Fruit fly (Drosophila melanogaster) whole organism, embryonic: ENCODE results near the gene CG31189.
A peak's percentile ranks its signal among the peaks of the same experiment; 100 is the strongest.

Source experiments
- Aef1 ChIP-seq: fragments of 200-800 bp; sonication (Bioruptor generic); IDR thresholded peaks from 3 replicates; pipeline ENCODE4 v1.3.6; 2022; ENCODE audit warnings: missing biosample characterization, missing genetic modification characterization
- Antp ChIP-seq: fragments of 200-800 bp; sonication (Bioruptor generic); optimal IDR thresholded peaks from 3 replicates; lab custom pipeline; 2016; ENCODE audit warnings: missing biosample characterization, missing genetic modification characterization
- BtbVII ChIP-seq: fragments of 200-800 bp; sonication (Bioruptor generic); optimal IDR thresholded peaks from 3 replicates; lab custom pipeline; 2017; ENCODE audit warnings: missing biosample characterization, mild to moderate bottlenecking, missing genetic modification characterization
- Bteb2 ChIP-seq: fragments of 200-800 bp; sonication (Bioruptor generic); optimal IDR thresholded peaks from 2 replicates; lab custom pipeline; 2016; ENCODE audit warnings: missing biosample characterization, missing genetic modification characterization
- CG10543 ChIP-seq: fragments of 200-800 bp; sonication (Bioruptor generic); optimal IDR thresholded peaks from 3 replicates; lab custom pipeline; 2017; ENCODE audit warnings: missing biosample characterization, mild to moderate bottlenecking, missing genetic modification characterization, moderate library complexity
- CG11696 ChIP-seq: fragments of 200-800 bp; sonication (Bioruptor generic); IDR thresholded peaks from 2 replicates; pipeline ENCODE4 v1.3.6; 2022; ENCODE audit warnings: missing biosample characterization, missing genetic modification characterization
- CG12299 ChIP-seq: fragments of 200-800 bp; sonication (Bioruptor generic); optimal IDR thresholded peaks from 2 replicates; lab custom pipeline; 2018; ENCODE audit warnings: missing biosample characterization, mild to moderate bottlenecking, missing genetic modification characterization
- CG12769 ChIP-seq: fragments of 200-800 bp; sonication (Bioruptor generic); optimal IDR thresholded peaks from 2 replicates; lab custom pipeline; 2019; ENCODE audit warnings: missing biosample characterization, mild to moderate bottlenecking, missing genetic modification characterization, moderate library complexity
- CG16863 ChIP-seq: fragments of 200-800 bp; sonication (Bioruptor generic); optimal IDR thresholded peaks from 3 replicates; lab custom pipeline; 2016; ENCODE audit warnings: missing biosample characterization, missing genetic modification characterization
- CG18599 ChIP-seq: fragments of 200-800 bp; sonication (Bioruptor generic); optimal IDR thresholded peaks from 3 replicates; lab custom pipeline; 2017; ENCODE audit warnings: missing biosample characterization, missing genetic modification characterization, mild to moderate bottlenecking, moderate library complexity, missing genetic modification reagents
- CG18619 ChIP-seq: fragments of 200-800 bp; sonication (Bioruptor generic); optimal IDR thresholded peaks from 3 replicates; lab custom pipeline; 2017; ENCODE audit warnings: missing biosample characterization, mild to moderate bottlenecking, missing genetic modification characterization
- CG2129 ChIP-seq: fragments of 200-800 bp; sonication (Bioruptor generic); IDR thresholded peaks from 2 replicates; pipeline ENCODE4 v1.3.6; 2022; ENCODE audit warnings: missing biosample characterization, missing genetic modification characterization; ENCODE audit not compliant: partially characterized antibody
- CG33557 ChIP-seq: fragments of 200-800 bp; sonication (Bioruptor generic); optimal IDR thresholded peaks from 2 replicates; lab custom pipeline; 2019; ENCODE audit warnings: missing biosample characterization, mild to moderate bottlenecking, missing genetic modification characterization, moderate library complexity
- CG3407 ChIP-seq: fragments of 200-800 bp; sonication (Bioruptor generic); optimal IDR thresholded peaks from 2 replicates; lab custom pipeline; 2018; ENCODE audit warnings: missing biosample characterization, mild to moderate bottlenecking, missing genetic modification characterization
- CG34422 ChIP-seq: fragments of 200-800 bp; sonication (Bioruptor generic); IDR thresholded peaks from 3 replicates; pipeline ENCODE4 v1.3.6; 2022; ENCODE audit warnings: missing biosample characterization, missing genetic modification characterization
- CG3847 ChIP-seq: fragments of 200-800 bp; sonication (Bioruptor generic); IDR thresholded peaks from 2 replicates; pipeline ENCODE4 v1.3.6; 2022; ENCODE audit warnings: missing biosample characterization, missing genetic modification characterization
- CG6175 ChIP-seq: fragments of 200-800 bp; sonication (Bioruptor generic); IDR thresholded peaks from 3 replicates; pipeline ENCODE4 v1.3.6; 2022; ENCODE audit warnings: missing biosample characterization, missing genetic modification characterization
- CG7556 ChIP-seq: fragments of 200-800 bp; sonication (Bioruptor generic); optimal IDR thresholded peaks from 2 replicates; lab custom pipeline; 2017; ENCODE audit warnings: missing biosample characterization, mild to moderate bottlenecking, missing genetic modification characterization
- CrebB ChIP-seq: fragments of 200-800 bp; sonication (Bioruptor generic); optimal IDR thresholded peaks from 3 replicates; lab custom pipeline; 2018; ENCODE audit warnings: missing biosample characterization, mild to moderate bottlenecking, missing genetic modification characterization
- Dad ChIP-seq: fragments of 200-800 bp; sonication (Bioruptor generic); optimal IDR thresholded peaks from 3 replicates; lab custom pipeline; 2016; ENCODE audit warnings: missing biosample characterization, missing genetic modification characterization
- Elba2 ChIP-seq: fragments of 200-800 bp; sonication (Bioruptor generic); optimal IDR thresholded peaks from 3 replicates; lab custom pipeline; 2016; ENCODE audit warnings: missing biosample characterization, missing genetic modification characterization
- HHEX ChIP-seq: fragments of 200-800 bp; sonication (Bioruptor generic); optimal IDR thresholded peaks from 3 replicates; lab custom pipeline; 2017; ENCODE audit warnings: missing biosample characterization, mild to moderate bottlenecking, missing genetic modification characterization, missing genetic modification reagents
- Meics ChIP-seq: fragments of 200-800 bp; sonication (Bioruptor generic); optimal IDR thresholded peaks from 2 replicates; lab custom pipeline; 2017; ENCODE audit warnings: missing biosample characterization, mild to moderate bottlenecking, missing genetic modification characterization
- NC2α ChIP-seq: fragments of 200-800 bp; sonication (Bioruptor generic); optimal IDR thresholded peaks from 2 replicates; lab custom pipeline; 2016; ENCODE audit warnings: missing biosample characterization, missing genetic modification characterization
- NfI ChIP-seq: fragments of 200-800 bp; sonication (Bioruptor generic); optimal IDR thresholded peaks from 3 replicates; lab custom pipeline; 2018; ENCODE audit warnings: missing biosample characterization, mild to moderate bottlenecking, missing genetic modification characterization, moderate library complexity
- Scr ChIP-seq: fragments of 200-800 bp; sonication (Bioruptor generic); IDR thresholded peaks from 2 replicates; pipeline ENCODE4 v1.3.6; 2022; ENCODE audit warnings: missing biosample characterization, missing genetic modification characterization; ENCODE audit not compliant: partially characterized antibody
- Side ChIP-seq: fragments of 200-800 bp; sonication (Bioruptor generic); optimal IDR thresholded peaks from 2 replicates; lab custom pipeline; 2016; ENCODE audit warnings: missing biosample characterization, missing genetic modification characterization
- Vsx1 ChIP-seq: fragments of 200-800 bp; sonication (Bioruptor generic); optimal IDR thresholded peaks from 2 replicates; lab custom pipeline; 2017; ENCODE audit warnings: missing biosample characterization, mild to moderate bottlenecking, missing genetic modification characterization, missing genetic modification reagents
- bbx ChIP-seq: fragments of 200-800 bp; sonication (Bioruptor generic); IDR thresholded peaks from 2 replicates; pipeline ENCODE4 v1.3.6; 2022; ENCODE audit warnings: missing biosample characterization, missing genetic modification characterization; ENCODE audit not compliant: partially characterized antibody
- bowl ChIP-seq: fragments of 200-800 bp; sonication (Bioruptor generic); IDR thresholded peaks from 2 replicates; pipeline ENCODE4 v1.3.6; 2022; ENCODE audit warnings: missing biosample characterization, missing genetic modification characterization
- bsh ChIP-seq, 2 experiments: fragments of 200-800 bp; sonication (Bioruptor generic); optimal IDR thresholded peaks; 2 replicates each; lab custom pipeline; 2017 to 2018; ENCODE audit warnings: mild to moderate bottlenecking in 2 of 2, missing biosample characterization in 2 of 2, missing genetic modification characterization in 2 of 2, moderate library complexity in 1 of 2
- caup ChIP-seq: fragments of 200-800 bp; sonication (Bioruptor generic); optimal IDR thresholded peaks from 3 replicates; lab custom pipeline; 2017; ENCODE audit warnings: missing biosample characterization, mild to moderate bottlenecking, missing genetic modification characterization, moderate library complexity; ENCODE audit not compliant: severe bottlenecking
- ci ChIP-seq: fragments of 200-800 bp; sonication (Bioruptor generic); IDR thresholded peaks from 3 replicates; pipeline ENCODE4 v1.3.6; 2022; ENCODE audit warnings: missing biosample characterization, missing genetic modification characterization
- dmrt99B ChIP-seq: fragments of 200-800 bp; sonication (Bioruptor generic); optimal IDR thresholded peaks from 2 replicates; lab custom pipeline; 2018; ENCODE audit warnings: missing biosample characterization, mild to moderate bottlenecking, missing genetic modification characterization, moderate library complexity
- grn ChIP-seq: fragments of 200-800 bp; sonication (Bioruptor generic); optimal IDR thresholded peaks from 3 replicates; lab custom pipeline; 2017; ENCODE audit warnings: missing biosample characterization, missing genetic modification characterization
- her ChIP-seq: fragments of 200-800 bp; sonication (Bioruptor generic); optimal IDR thresholded peaks from 2 replicates; lab custom pipeline; 2016; ENCODE audit warnings: missing biosample characterization, missing genetic modification characterization
- mam ChIP-seq: fragments of 200-800 bp; sonication (Bioruptor generic); optimal IDR thresholded peaks from 3 replicates; lab custom pipeline; 2016; ENCODE audit warnings: missing biosample characterization, missing genetic modification characterization
- mld ChIP-seq: fragments of 200-800 bp; sonication (Bioruptor generic); IDR thresholded peaks from 3 replicates; pipeline ENCODE4 v1.3.6; 2022; ENCODE audit warnings: missing biosample characterization, missing genetic modification characterization; ENCODE audit not compliant: partially characterized antibody
- onecut ChIP-seq: fragments of 200-800 bp; sonication (Bioruptor generic); IDR thresholded peaks from 2 replicates; pipeline ENCODE4 v1.3.6; 2022; ENCODE audit warnings: missing biosample characterization, missing genetic modification characterization
- otp ChIP-seq: fragments of 200-800 bp; sonication (Bioruptor generic); IDR thresholded peaks from 3 replicates; pipeline ENCODE4, ENCODE4 v1.3.6; 2022; ENCODE audit warnings: missing biosample characterization, missing genetic modification characterization
- pb ChIP-seq: fragments of 200-800 bp; sonication (Bioruptor generic); optimal IDR thresholded peaks from 3 replicates; lab custom pipeline; 2016; ENCODE audit warnings: missing biosample characterization, missing genetic modification characterization
- ranshi ChIP-seq: fragments of 200-800 bp; sonication (Bioruptor generic); IDR thresholded peaks from 2 replicates; pipeline ENCODE4 v1.3.6; 2022; ENCODE audit warnings: missing biosample characterization, missing genetic modification characterization
- sqz ChIP-seq: fragments of 200-800 bp; sonication (Bioruptor generic); optimal IDR thresholded peaks from 3 replicates; lab custom pipeline; 2018; ENCODE audit warnings: missing biosample characterization, mild to moderate bottlenecking, missing genetic modification characterization
- tap ChIP-seq: fragments of 200-800 bp; optimal IDR thresholded peaks from 3 replicates; lab custom pipeline; 2019; ENCODE audit warnings: missing biosample characterization, mild to moderate bottlenecking, missing genetic modification characterization, moderate library complexity
- tll ChIP-seq, 2 experiments: fragments of 200-800 bp in 1 of 2; fragments of >200 bp in 1 of 2; sonication (Bioruptor generic) in 1 of 2; optimal IDR thresholded peaks; 2 replicates each; lab custom pipeline; 2017 to 2019; ENCODE audit warnings: missing biosample characterization in 2 of 2, missing genetic modification characterization in 2 of 2, mild to moderate bottlenecking in 1 of 2, moderate library complexity in 1 of 2
- usp ChIP-seq: fragments of >200 bp; optimal IDR thresholded peaks from 2 replicates; lab custom pipeline; 2017; ENCODE audit warnings: missing biosample characterization, missing genetic modification characterization
- wdn ChIP-seq: fragments of 200-800 bp; sonication (Bioruptor generic); IDR thresholded peaks from 2 replicates; pipeline ENCODE4 v1.3.6; 2022; ENCODE audit warnings: missing biosample characterization, missing genetic modification characterization
- zen2 ChIP-seq: fragments of 200-800 bp; sonication (Bioruptor generic); IDR thresholded peaks from 3 replicates; pipeline ENCODE4 v1.3.6; 2022; ENCODE audit warnings: missing biosample characterization, missing genetic modification characterization; ENCODE audit not compliant: partially characterized antibody

The CG31189 gene

dm6 chr3R:21065010-21065695 is 19.5 kb upstream of the CG31189 start, which contains the start of gene AnxB9 (continued):
- TF ChIP-seq CG33557 (GFP tag; lab: Kevin White, UChicago) (peak; percentile 17), onecut (peak; percentile 60), CG12769 (tag; lab: Kevin White, UChicago) (peak; percentile 9), usp (GFP tag; lab: Kevin White, UChicago) (no peak), CG18619 (GFP tag; lab: Kevin White, UChicago) (peak; percentile 6), zen2 (GFP tag; lab: Robert Waterston, UW) (peak; percentile 39; the same call in 2 of the 3 replicates), tap (tag; lab: Kevin White, UChicago) (peak; percentile 30), BtbVII (GFP tag; lab: Kevin White, UChicago) (peak; percentile 39), otp (0 out of 3 replicates have a peak, but pooled peaks have one; percentile 38), Antp (GFP tag; lab: Kevin White, UChicago) (peak; percentile 21), tll (GFP tag; optimal IDR thresholded peaks at IDR 0.05; lab: Kevin White, UChicago) (no peak), Side (GFP tag; lab: Kevin White, UChicago) (peak; percentile 42), Dad (GFP tag; lab: Kevin White, UChicago) (peak; percentile 8), bowl (GFP tag; lab: Robert Waterston, UW) (0 out of 2 replicates have a peak, but pooled peaks have one; percentile 23), sqz (GFP tag; lab: Kevin White, UChicago) (peak; percentile 33), Aef1 (peak; percentile 50; the same call in 2 of the 3 replicates), NC2α (GFP tag; lab: Kevin White, UChicago) (peak; percentile 51), grn (GFP tag; lab: Kevin White, UChicago) (peak; percentile 31), her (GFP tag; lab: Kevin White, UChicago) (peak; percentile 56), CG11696 (GFP tag; lab: Robert Waterston, UW) (peak; percentile 31; the same call in 1 of the 2 replicates), Vsx1 (peak; percentile 19), caup (GFP tag; lab: Kevin White, UChicago) (peak; percentile 60), bsh (GFP tag; optimal IDR thresholded peaks at IDR 0.05; lab: Kevin White, UChicago) (peak in 1 of 2 experiments; percentile 20), bbx (GFP tag; lab: Robert Waterston, UW) (peak; percentile 75), CG3847 (GFP tag; lab: Robert Waterston, UW) (no peak), pb (GFP tag; lab: Kevin White, UChicago) (peak; percentile 28), mld (GFP tag; lab: Robert Waterston, UW) (0 out of 3 replicates have a peak, but pooled peaks have one; percentile 53), CG3407 (GFP tag; lab: Kevin White, UChicago) (peak; percentile 38), CrebB (tag; lab: Kevin White, UChicago) (peak; percentile 50), CG7556 (no peak), wdn (no peak), Elba2 (no peak), CG2129 (GFP tag; lab: Robert Waterston, UW) (peak; percentile 9; the same call in 1 of the 2 replicates), Scr (GFP tag; lab: Robert Waterston, UW) (peak; percentile 67), ci (GFP tag; lab: Robert Waterston, UW) (peak; percentile 77), CG12299 (peak; percentile 32), CG34422 (GFP tag; lab: Robert Waterston, UW) (peak; percentile 54; the same call in 1 of the 3 replicates), dmrt99B (tag; lab: Kevin White, UChicago) (peak; percentile 7), CG16863 (GFP tag; lab: Kevin White, UChicago) (peak; percentile 20), ranshi (GFP tag; lab: Robert Waterston, UW) (no peak), CG10543 (GFP tag; lab: Kevin White, UChicago) (peak; percentile 70), NfI (GFP tag; lab: Kevin White, UChicago) (peak; percentile 10), CG6175 (GFP tag; lab: Robert Waterston, UW) (no peak), Meics (peak; percentile 48), Bteb2 (GFP tag; lab: Kevin White, UChicago) (no peak), HHEX (peak; percentile 19), mam (no peak), CG18599 (GFP tag; lab: Kevin White, UChicago) (peak; percentile 66)
